Worm (Caenorhabditis elegans): ENCODE results near the gene ipla-1.

- TF ChIP-seq W03F9.2 (tag; optimal IDR thresholded peaks at IDR 0.05) (no peak), dao-5 (tag; optimal IDR thresholded peaks at IDR 0.05) (no peak)
These were observed 20.1 kb downstream of the ipla-1 start for ce11 chrII:4581090-4581489.
